Worm (Caenorhabditis elegans) whole organism, late embryonic: ENCODE results near the gene M163.11.

Experiments
- C08G9.2 ChIP-seq: sonication (generic microtip); optimal IDR thresholded peaks from 2 replicates; lab custom pipeline; 2016; ENCODE audit warnings: mild to moderate bottlenecking, missing genetic modification characterization, moderate library complexity, missing compliant biosample characterization
- F13H6.1 ChIP-seq: sonication (generic microtip); optimal IDR thresholded peaks from 2 replicates; lab custom pipeline; 2016; ENCODE audit warnings: missing genetic modification characterization, missing compliant biosample characterization
- K02D7.2 ChIP-seq: sonication (generic microtip); optimal IDR thresholded peaks from 2 replicates; lab custom pipeline; 2017; ENCODE audit warnings: mild to moderate bottlenecking, missing genetic modification characterization, missing compliant biosample characterization
- Y22D7AL.16 ChIP-seq: sonication (generic microtip); optimal IDR thresholded peaks from 2 replicates; lab custom pipeline; 2016; ENCODE audit warnings: missing genetic modification characterization, missing compliant biosample characterization
- ama-1 ChIP-seq: fragments of 150-350 bp; optimal IDR thresholded peaks from 2 replicates; lab custom pipeline; 2014
- ceh-18 ChIP-seq: sonication (generic microtip); optimal IDR thresholded peaks from 2 replicates; lab custom pipeline; 2016; ENCODE audit warnings: missing genetic modification characterization, missing compliant biosample characterization
- ceh-2 ChIP-seq: sonication (generic microtip); optimal IDR thresholded peaks from 2 replicates; lab custom pipeline; 2016; ENCODE audit warnings: missing genotype, missing genetic modification characterization, missing compliant biosample characterization
- ceh-22 ChIP-seq: sonication (generic microtip); optimal IDR thresholded peaks from 2 replicates; lab custom pipeline; 2017; ENCODE audit warnings: missing biosample characterization, missing genetic modification characterization
- ceh-24 ChIP-seq: sonication (generic microtip); optimal IDR thresholded peaks from 2 replicates; lab custom pipeline; 2016; ENCODE audit warnings: mild to moderate bottlenecking, missing genetic modification characterization, missing compliant biosample characterization
- ceh-30 ChIP-seq: fragments of 150-350 bp; optimal IDR thresholded peaks from 2 replicates; lab custom pipeline; 2014; ENCODE audit warnings: missing biosample characterization, missing genetic modification characterization
- ceh-31 ChIP-seq: sonication (generic microtip); optimal IDR thresholded peaks from 2 replicates; lab custom pipeline; 2016; ENCODE audit warnings: missing genetic modification characterization, missing compliant biosample characterization
- ceh-34 ChIP-seq: sonication (generic microtip); optimal IDR thresholded peaks from 2 replicates; lab custom pipeline; 2016; ENCODE audit warnings: mild to moderate bottlenecking, missing genetic modification characterization, missing compliant biosample characterization
- ceh-45 ChIP-seq: fragments of 200-800 bp; sonication (Bioruptor generic); IDR thresholded peaks from 2 replicates; pipeline ENCODE4 v1.3.6; 2022; ENCODE audit warnings: missing genetic modification reagents, missing genetic modification characterization, missing compliant biosample characterization
- dve-1 ChIP-seq: sonication (generic microtip); optimal IDR thresholded peaks from 2 replicates; lab custom pipeline; 2017; ENCODE audit warnings: antibody characterized with exemption, mild to moderate bottlenecking, missing genetic modification characterization, missing compliant biosample characterization
- elt-2 ChIP-seq: sonication (generic microtip); optimal IDR thresholded peaks from 2 replicates; lab custom pipeline; 2016; ENCODE audit warnings: missing genetic modification reagents, missing genetic modification characterization, missing compliant biosample characterization
- elt-4 ChIP-seq: sonication (generic microtip); optimal IDR thresholded peaks from 2 replicates; lab custom pipeline; 2016; ENCODE audit warnings: missing genetic modification characterization, missing compliant biosample characterization
- ets-4 ChIP-seq: sonication (generic microtip); optimal IDR thresholded peaks from 2 replicates; lab custom pipeline; 2016; ENCODE audit warnings: missing genetic modification characterization, missing compliant biosample characterization
- eyg-1 ChIP-seq: sonication (generic microtip); optimal IDR thresholded peaks from 2 replicates; lab custom pipeline; 2016; ENCODE audit warnings: missing genotype, missing genetic modification characterization, missing compliant biosample characterization
- fkh-10 ChIP-seq: fragments of 150-350 bp; optimal IDR thresholded peaks from 2 replicates; lab custom pipeline; 2014; ENCODE audit warnings: missing biosample characterization, missing genetic modification reagents, missing genetic modification characterization
- fkh-6 ChIP-seq: sonication (generic microtip); optimal IDR thresholded peaks from 2 replicates; lab custom pipeline; 2016; ENCODE audit warnings: missing genetic modification characterization, missing compliant biosample characterization
- gmeb-2 ChIP-seq: sonication (generic microtip); optimal IDR thresholded peaks from 2 replicates; lab custom pipeline; 2016; ENCODE audit warnings: missing genetic modification characterization, inconsistent platforms, missing compliant biosample characterization
- hlh-15 ChIP-seq: sonication (generic microtip); optimal IDR thresholded peaks from 2 replicates; lab custom pipeline; 2016; ENCODE audit warnings: missing genetic modification characterization, missing compliant biosample characterization
- lim-6 ChIP-seq: sonication (generic microtip); optimal IDR thresholded peaks from 2 replicates; lab custom pipeline; 2016; ENCODE audit warnings: missing genetic modification characterization, missing compliant biosample characterization
- mec-3 ChIP-seq: sonication (generic microtip); optimal IDR thresholded peaks from 2 replicates; lab custom pipeline; 2016; ENCODE audit warnings: borderline replicate concordance, missing genetic modification characterization, missing compliant biosample characterization
- nfya-1 ChIP-seq: sonication (generic microtip); optimal IDR thresholded peaks from 2 replicates; lab custom pipeline; 2017; ENCODE audit warnings: missing genetic modification characterization, mild to moderate bottlenecking, missing compliant biosample characterization, antibody characterized with exemption, moderate library complexity
- npax-4 ChIP-seq: sonication (generic microtip); optimal IDR thresholded peaks from 2 replicates; lab custom pipeline; 2016; ENCODE audit warnings: missing genetic modification characterization, missing compliant biosample characterization
- odd-2 ChIP-seq: sonication (generic microtip); optimal IDR thresholded peaks from 2 replicates; lab custom pipeline; 2017; ENCODE audit warnings: antibody characterized with exemption, mild to moderate bottlenecking, missing genetic modification characterization, missing compliant biosample characterization
- pag-3 ChIP-seq: sonication (generic microtip); optimal IDR thresholded peaks from 2 replicates; lab custom pipeline; 2016; ENCODE audit warnings: missing compliant biosample characterization, missing genetic modification characterization, borderline replicate concordance
- pat-9 ChIP-seq: fragments of 200-800 bp; sonication (Bioruptor generic); optimal IDR thresholded peaks from 2 replicates; lab custom pipeline; 2018; ENCODE audit warnings: mild to moderate bottlenecking, missing genetic modification characterization, moderate library complexity, missing compliant biosample characterization
- pax-1 ChIP-seq: fragments of 150-350 bp; optimal IDR thresholded peaks from 2 replicates; lab custom pipeline; 2014; ENCODE audit warnings: missing biosample characterization, missing genetic modification characterization
- pros-1 ChIP-seq: fragments of 150-350 bp; optimal IDR thresholded peaks from 2 replicates; lab custom pipeline; 2014; ENCODE audit warnings: missing biosample characterization, missing genetic modification reagents, missing genetic modification characterization
- sdc-2 ChIP-seq: sonication (generic microtip); optimal IDR thresholded peaks from 2 replicates; lab custom pipeline; 2016; ENCODE audit warnings: missing genotype, missing genetic modification characterization, missing compliant biosample characterization
- syd-9 ChIP-seq: sonication (generic microtip); optimal IDR thresholded peaks from 2 replicates; lab custom pipeline; 2016; ENCODE audit warnings: mild to moderate bottlenecking, missing genetic modification characterization, moderate library complexity, missing compliant biosample characterization
- tbx-2 ChIP-seq: sonication (generic microtip); optimal IDR thresholded peaks from 2 replicates; lab custom pipeline; 2016; ENCODE audit warnings: missing genetic modification characterization, missing compliant biosample characterization
- tbx-7 ChIP-seq: sonication (generic microtip); optimal IDR thresholded peaks from 2 replicates; lab custom pipeline; 2016; ENCODE audit warnings: missing genotype, missing genetic modification characterization, missing compliant biosample characterization
- ttx-3 ChIP-seq: sonication (generic microtip); optimal IDR thresholded peaks from 2 replicates; lab custom pipeline; 2016; ENCODE audit warnings: missing genetic modification reagents, missing genetic modification characterization, missing compliant biosample characterization
- unc-3 ChIP-seq, 2 experiments: fragments of 200-800 bp in 1 of 2; sonication (Bioruptor generic) in 1 of 2; sonication (generic microtip) in 1 of 2; conservative IDR thresholded peaks in 1 of 2; optimal IDR thresholded peaks in 1 of 2; 2 replicates each; pipeline versions ENCODE4 v1.3.6 to Lab custom; 2016 to 2022; ENCODE audit warnings: missing compliant biosample characterization in 2 of 2, missing genetic modification characterization in 2 of 2, missing genetic modification reagents in 1 of 2
- zip-5 ChIP-seq: sonication (generic microtip); optimal IDR thresholded peaks from 2 replicates; lab custom pipeline; 2016; ENCODE audit warnings: missing genetic modification characterization, missing compliant biosample characterization
- ztf-16 ChIP-seq: sonication (generic microtip); optimal IDR thresholded peaks from 2 replicates; lab custom pipeline; 2017; ENCODE audit warnings: missing genetic modification characterization, missing compliant biosample characterization

M163.11 gene

DNA sequence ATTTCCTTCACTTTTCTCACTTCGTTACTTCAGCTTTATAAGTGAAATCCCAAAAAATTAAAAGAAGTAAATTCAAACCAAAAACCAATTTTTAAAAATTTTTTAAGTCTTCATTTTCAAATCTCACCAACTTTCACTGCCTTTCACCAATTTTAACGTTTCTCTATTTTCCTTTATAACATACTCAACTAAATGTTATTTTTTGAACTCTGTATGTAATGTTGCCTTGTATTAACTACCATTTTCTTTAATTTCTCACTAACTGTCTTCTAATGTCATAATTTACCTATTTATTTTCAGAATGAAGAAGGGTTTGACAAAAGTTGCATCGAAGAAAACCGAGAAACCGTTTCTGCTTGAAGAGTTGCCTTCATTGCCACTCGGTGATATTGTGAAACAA is 34.5 kb upstream of the M163.11 start, which contains the start of gene F23D12.4:
Gene F23D12.4, plus strand, starts transcription at position 301 of the 400 bp plus-strand sequence.
- TF ChIP-seq odd-2, result no peak
- no peak for TF ChIP-seq npax-4 (tag; lab: Kevin White, UChicago)
- no peak for TF ChIP-seq dve-1 (tag; lab: Kevin White, UChicago)
- no peak for TF ChIP-seq lim-6 (tag; lab: Kevin White, UChicago)
- TF ChIP-seq ceh-2 (tag; lab: Kevin White, UChicago), result no peak
- no peak for TF ChIP-seq mec-3 (tag; lab: Kevin White, UChicago)
- TF ChIP-seq tbx-7 (tag; lab: Kevin White, UChicago), result no peak
- no peak for TF ChIP-seq pag-3 (tag; lab: Kevin White, UChicago)
- no peak for TF ChIP-seq hlh-15
- TF ChIP-seq gmeb-2 (tag; lab: Kevin White, UChicago), result no peak

DNA sequence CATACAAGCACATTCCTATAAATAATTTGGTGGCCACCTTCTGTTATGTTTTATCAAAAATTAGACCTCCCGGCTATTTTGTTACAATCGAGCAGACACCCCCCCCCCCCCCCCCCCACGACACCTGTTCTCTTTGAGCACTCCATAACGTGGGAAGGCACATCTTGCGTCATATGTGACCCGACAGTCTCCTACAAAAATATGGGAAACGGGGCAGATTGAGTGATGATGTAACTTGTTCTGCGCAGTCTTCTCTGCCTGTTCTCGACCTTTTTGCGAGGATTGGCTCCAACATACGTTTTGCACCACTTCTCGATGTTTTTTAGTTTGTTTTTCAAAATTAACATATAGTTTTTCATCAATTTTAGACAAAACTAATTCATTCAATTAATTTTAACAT is 31.7 kb upstream of the M163.11 start:
- TF ChIP-seq ceh-45 (GFP tag; lab: Robert Waterston, UW) (no peak), ama-1 (no peak), ztf-16 (tag; lab: Kevin White, UChicago) (no peak), tbx-7 (tag; lab: Kevin White, UChicago) (no peak), Y22D7AL.16 (tag; lab: Kevin White, UChicago) (no peak), ceh-30 (tag; lab: Kevin White, UChicago) (no peak), ceh-31 (tag; lab: Kevin White, UChicago) (no peak), ttx-3 (tag; lab: Kevin White, UChicago) (no peak), ceh-34 (tag; lab: Kevin White, UChicago) (no peak), eyg-1 (no peak), unc-3 (GFP tag; conservative IDR thresholded peaks at IDR 0.05; lab: Robert Waterston, UW) (no peak), unc-3 (tag; optimal IDR thresholded peaks at IDR 0.05; lab: Kevin White, UChicago) (no peak)

DNA sequence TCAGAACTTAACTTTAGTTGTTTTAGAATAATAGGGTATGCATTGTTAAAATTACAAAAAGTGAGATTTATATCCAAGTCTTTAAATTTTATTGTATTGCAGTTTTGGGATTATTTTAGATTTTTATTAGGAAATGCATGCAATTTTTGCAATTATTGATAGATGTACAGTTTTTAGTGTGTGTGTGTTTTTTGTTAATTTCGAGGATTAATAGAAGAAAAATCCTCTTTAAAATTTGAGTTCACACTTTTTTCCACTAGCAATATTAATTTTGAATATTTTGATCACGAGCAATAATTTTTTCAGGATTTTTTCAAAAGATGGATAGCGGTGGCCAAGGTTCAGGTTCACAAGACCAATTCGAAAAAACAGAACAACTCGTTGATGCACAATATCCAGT is 31.3 kb upstream of the M163.11 start, which contains the start of gene jmjd-3.2:
Gene jmjd-3.2, plus strand, starts transcription at position 301 of the 400 bp plus-strand sequence.
- no peak for TF ChIP-seq sdc-2 (tag; lab: Kevin White, UChicago)
- TF ChIP-seq tbx-2 (tag; lab: Kevin White, UChicago), result no peak
- no peak for TF ChIP-seq elt-4 (tag; lab: Kevin White, UChicago)
- no peak for TF ChIP-seq eyg-1

DNA sequence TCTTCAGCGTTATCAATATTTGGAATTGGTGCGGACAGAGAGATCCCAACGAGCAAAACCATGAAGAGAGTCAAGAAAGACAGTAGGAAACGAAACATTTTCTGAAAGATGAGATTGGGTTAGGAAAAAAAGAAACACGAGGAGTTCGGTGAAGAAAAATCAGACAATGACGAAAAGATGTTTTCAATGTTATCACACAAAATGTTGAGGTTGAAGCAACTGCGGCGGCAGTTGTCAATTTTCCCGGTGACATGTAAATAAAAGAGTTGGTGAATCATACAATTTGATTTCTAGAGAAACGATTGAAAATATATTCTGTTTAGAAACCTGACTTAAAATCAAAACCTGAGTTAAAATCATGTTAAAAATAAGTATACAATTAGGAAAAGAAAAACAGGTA is 25.4 kb upstream of the M163.11 start, which contains the start of gene F23D12.7:
Gene F23D12.7, minus strand, starts transcription at position 101 of the 400 bp plus-strand sequence.
- TF ChIP-seq pros-1 (tag; lab: Kevin White, UChicago) (no peak), elt-4 (tag; lab: Kevin White, UChicago) (no peak), nfya-1 (tag; lab: Kevin White, UChicago) (no peak), ceh-2 (tag; lab: Kevin White, UChicago) (no peak), ceh-45 (GFP tag; lab: Robert Waterston, UW) (no peak), sdc-2 (tag; lab: Kevin White, UChicago) (no peak)

DNA sequence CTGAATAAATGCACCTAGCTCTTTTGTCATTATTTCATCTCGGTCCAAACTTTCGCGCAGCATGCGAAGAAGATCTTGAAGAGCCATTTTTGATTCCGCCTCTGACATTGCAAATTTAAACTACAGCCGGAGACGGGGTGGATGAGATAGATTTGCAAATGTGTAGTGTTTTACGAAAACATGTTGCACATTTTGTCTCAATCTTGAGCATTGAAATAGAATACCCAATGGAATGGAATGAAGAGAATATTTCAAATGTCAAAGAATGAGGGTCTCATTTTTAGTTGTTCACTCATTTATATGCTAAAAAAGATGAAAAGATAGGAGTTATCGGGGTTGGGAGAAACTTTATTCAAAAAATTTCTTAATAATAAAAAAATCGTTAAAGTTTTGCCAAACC is 23.8 kb upstream of the M163.11 start, which contains the start of gene Y66C5A.1:
Gene Y66C5A.1, minus strand, starts transcription at position 101 of the 400 bp plus-strand sequence.
- TF ChIP-seq pax-1 (no peak), ceh-34 (tag; lab: Kevin White, UChicago) (no peak)

DNA sequence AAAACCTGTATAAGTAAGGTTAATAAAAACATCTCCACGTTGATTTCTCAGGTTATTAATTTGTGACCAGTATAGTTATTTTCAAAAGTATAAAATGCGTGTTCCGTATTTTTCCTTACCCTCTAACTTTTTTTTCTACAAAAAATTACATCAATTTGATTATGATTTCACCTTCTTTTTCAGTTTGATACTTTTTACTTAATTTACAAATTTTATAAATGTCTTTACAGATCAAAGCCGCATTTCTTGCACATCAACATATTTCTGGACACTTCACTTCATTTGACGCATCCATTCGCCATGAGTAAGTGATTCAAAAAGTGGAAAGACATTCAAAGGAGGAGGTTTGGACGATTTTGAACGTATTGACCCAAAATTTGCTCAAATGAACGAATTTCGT is 18.8 kb upstream of the M163.11 start, which contains the start of gene Y66C5A.2:
Gene Y66C5A.2, plus strand, starts transcription at position 301 of the 400 bp plus-strand sequence.
- TF ChIP-seq ceh-18 (tag; lab: Kevin White, UChicago), result no peak
- TF ChIP-seq elt-2, result no peak
- no peak for TF ChIP-seq K02D7.2 (tag; lab: Kevin White, UChicago)
- no peak for TF ChIP-seq ceh-45 (GFP tag; lab: Robert Waterston, UW)
- no peak for TF ChIP-seq ttx-3 (tag; lab: Kevin White, UChicago)
- no peak for TF ChIP-seq C08G9.2
- TF ChIP-seq elt-4 (tag; lab: Kevin White, UChicago), result no peak
- TF ChIP-seq fkh-6, result no peak
- no peak for TF ChIP-seq syd-9 (tag; lab: Kevin White, UChicago)
- TF ChIP-seq eyg-1, result no peak
- no peak for TF ChIP-seq zip-5 (tag; lab: Kevin White, UChicago)
- no peak for TF ChIP-seq ets-4 (tag; lab: Kevin White, UChicago)
- no peak for TF ChIP-seq sdc-2 (tag; lab: Kevin White, UChicago)
- TF ChIP-seq fkh-10 (GFP tag; lab: Kevin White, UChicago), result no peak
- no peak for TF ChIP-seq F13H6.1 (tag; lab: Kevin White, UChicago)
- TF ChIP-seq tbx-2 (tag; lab: Kevin White, UChicago), result no peak
- TF ChIP-seq ceh-24, result no peak
- no peak for TF ChIP-seq ceh-22 (tag; lab: Kevin White, UChicago)
- no peak for TF ChIP-seq lim-6 (tag; lab: Kevin White, UChicago)
- TF ChIP-seq pat-9 (tag; lab: Kevin White, UChicago), result no peak
